Worm (Caenorhabditis elegans): ENCODE measurements around the gene C17A2.4.

C17A2.4 gene

ce11 chrII:3878330-3878729 is 38.7 kb downstream of the C17A2.4 start, which contains the start of gene srh-250:
srh-250 (plus strand) TSS chrII:3878630.
- TF ChIP-seq him-1 (tag; optimal IDR thresholded peaks at IDR 0.05) (no peak), dao-5 (tag; optimal IDR thresholded peaks at IDR 0.05) (no peak), W03F9.2 (tag; optimal IDR thresholded peaks at IDR 0.05) (no peak)

ce11 chrII:3879945-3880344 is 40.3 kb downstream of the C17A2.4 start, which contains the start of gene nhr-166:
nhr-166 (plus strand) TSS chrII:3880245.
- TF ChIP-seq W03F9.2 (tag; optimal IDR thresholded peaks at IDR 0.05) (no peak), dao-5 (tag; optimal IDR thresholded peaks at IDR 0.05) (no peak), him-1 (tag; optimal IDR thresholded peaks at IDR 0.05) (no peak)
